Fruit fly (Drosophila melanogaster) whole organism, embryonic: ENCODE measurements around the gene CG16953.

Source experiments
- CG10274 ChIP-seq: fragments of 200-800 bp; sonication (Bioruptor generic); optimal IDR thresholded peaks from 3 replicates; lab custom pipeline; 2017; ENCODE audit warnings: missing biosample characterization, mild to moderate bottlenecking, missing genetic modification characterization
- CG10654 ChIP-seq: fragments of 200-800 bp; sonication (Bioruptor generic); optimal IDR thresholded peaks from 2 replicates; lab custom pipeline; 2016; ENCODE audit warnings: missing biosample characterization, missing genetic modification characterization
- CG10979 ChIP-seq: fragments of 200-800 bp; sonication (Bioruptor generic); optimal IDR thresholded peaks from 2 replicates; lab custom pipeline; 2018; ENCODE audit warnings: missing biosample characterization, mild to moderate bottlenecking, missing genetic modification characterization, moderate library complexity
- CG12744 ChIP-seq: fragments of 200-800 bp; sonication (Bioruptor generic); optimal IDR thresholded peaks from 2 replicates; lab custom pipeline; 2016; ENCODE audit warnings: missing biosample characterization, missing genetic modification characterization
- CG13296 ChIP-seq: fragments of 200-800 bp; sonication (Bioruptor generic); optimal IDR thresholded peaks from 3 replicates; lab custom pipeline; 2018; ENCODE audit warnings: missing biosample characterization, mild to moderate bottlenecking, missing genetic modification characterization
- CG14710 ChIP-seq: fragments of 200-800 bp; sonication (Bioruptor generic); optimal IDR thresholded peaks from 3 replicates; lab custom pipeline; 2019; ENCODE audit warnings: missing biosample characterization, mild to moderate bottlenecking, missing genetic modification characterization, moderate library complexity
- CG14965 ChIP-seq: fragments of 200-800 bp; sonication (Bioruptor generic); optimal IDR thresholded peaks from 2 replicates; lab custom pipeline; 2016; ENCODE audit warnings: missing biosample characterization, missing genetic modification characterization, borderline replicate concordance
- CG15269 ChIP-seq: fragments of 200-800 bp; sonication (Bioruptor generic); optimal IDR thresholded peaks from 2 replicates; lab custom pipeline; 2018; ENCODE audit warnings: missing biosample characterization, mild to moderate bottlenecking, missing genetic modification characterization, moderate library complexity
- CG1603 ChIP-seq: fragments of 200-800 bp; sonication (Bioruptor generic); optimal IDR thresholded peaks from 2 replicates; lab custom pipeline; 2019; ENCODE audit warnings: missing biosample characterization, mild to moderate bottlenecking, missing genetic modification characterization, moderate library complexity
- CG17912 ChIP-seq: fragments of 200-800 bp; sonication (Bioruptor generic); optimal IDR thresholded peaks from 2 replicates; lab custom pipeline; 2018; ENCODE audit warnings: missing biosample characterization, mild to moderate bottlenecking, missing genetic modification characterization
- CG30431 ChIP-seq: fragments of 200-800 bp; sonication (Bioruptor generic); optimal IDR thresholded peaks from 2 replicates; lab custom pipeline; 2017; ENCODE audit warnings: missing biosample characterization, missing genetic modification characterization
- CG31441 ChIP-seq: fragments of 200-800 bp; sonication (Bioruptor generic); IDR thresholded peaks from 2 replicates; pipeline ENCODE4 v1.3.6; 2022; ENCODE audit warnings: missing biosample characterization, missing genetic modification characterization
- CG3281 ChIP-seq: fragments of 200-800 bp; sonication (Bioruptor generic); optimal IDR thresholded peaks from 3 replicates; lab custom pipeline; 2017; ENCODE audit warnings: missing biosample characterization, mild to moderate bottlenecking, missing genetic modification characterization
- CG3407 ChIP-seq: fragments of 200-800 bp; sonication (Bioruptor generic); optimal IDR thresholded peaks from 2 replicates; lab custom pipeline; 2018; ENCODE audit warnings: missing biosample characterization, mild to moderate bottlenecking, missing genetic modification characterization
- CG43689 ChIP-seq: fragments of 200-800 bp; sonication (Bioruptor generic); IDR thresholded peaks from 2 replicates; pipeline ENCODE4 v1.3.6; 2022; ENCODE audit warnings: missing biosample characterization, missing genetic modification characterization
- CG4730 ChIP-seq: fragments of 200-800 bp; sonication (Bioruptor generic); IDR thresholded peaks from 2 replicates; pipeline ENCODE4 v1.3.6; 2022; ENCODE audit warnings: missing biosample characterization, missing genetic modification characterization
- CG6813 ChIP-seq: fragments of 200-800 bp; sonication (Bioruptor generic); optimal IDR thresholded peaks from 2 replicates; lab custom pipeline; 2017; ENCODE audit warnings: missing biosample characterization, missing genetic modification characterization, mild to moderate bottlenecking, moderate library complexity, missing genetic modification reagents
- CG7839 ChIP-seq: fragments of 200-800 bp; sonication (Bioruptor generic); optimal IDR thresholded peaks from 3 replicates; lab custom pipeline; 2018; ENCODE audit warnings: missing biosample characterization, mild to moderate bottlenecking, missing genetic modification characterization, moderate library complexity
- CG7987 ChIP-seq: fragments of 200-800 bp; sonication (Bioruptor generic); optimal IDR thresholded peaks from 2 replicates; lab custom pipeline; 2018; ENCODE audit warnings: missing biosample characterization, mild to moderate bottlenecking, missing genetic modification characterization, moderate library complexity
- CG8765 ChIP-seq: fragments of 200-800 bp; sonication (Bioruptor generic); IDR thresholded peaks from 2 replicates; pipeline ENCODE4 v1.3.6; 2022; ENCODE audit warnings: missing biosample characterization, missing genetic modification characterization
- CG9215 ChIP-seq: fragments of 200-800 bp; sonication (Bioruptor generic); IDR thresholded peaks from 2 replicates; pipeline ENCODE4 v1.3.6; 2022; ENCODE audit warnings: missing biosample characterization, missing genetic modification characterization
- Dip3 ChIP-seq: fragments of 200-800 bp; sonication (Bioruptor generic); optimal IDR thresholded peaks from 3 replicates; lab custom pipeline; 2016; ENCODE audit warnings: missing biosample characterization, missing genetic modification characterization
- Doc2 ChIP-seq: fragments of 200-800 bp; sonication (Bioruptor generic); IDR thresholded peaks from 2 replicates; pipeline ENCODE4 v1.3.6; 2022; ENCODE audit warnings: missing biosample characterization, missing genetic modification characterization
- ERR ChIP-seq: fragments of 200-800 bp; sonication (Bioruptor generic); optimal IDR thresholded peaks from 2 replicates; lab custom pipeline; 2016; ENCODE audit warnings: missing biosample characterization, missing genetic modification characterization
- Hmx ChIP-seq: fragments of 200-800 bp; sonication (Bioruptor generic); optimal IDR thresholded peaks from 2 replicates; lab custom pipeline; 2016; ENCODE audit warnings: missing biosample characterization, missing genetic modification characterization
- Hr51 ChIP-seq, 2 experiments: fragments of 200-800 bp; sonication (Bioruptor generic); optimal IDR thresholded peaks; 2 replicates in 1 of 2; 3 replicates in 1 of 2; lab custom pipeline; 2016 to 2018; ENCODE audit warnings: missing biosample characterization in 2 of 2, missing genetic modification characterization in 2 of 2, mild to moderate bottlenecking in 1 of 2, moderate library complexity in 1 of 2
- Nf-YA ChIP-seq: fragments of 200-800 bp; sonication (Bioruptor generic); IDR thresholded peaks from 2 replicates; pipeline ENCODE4 v1.3.6; 2022; ENCODE audit warnings: missing biosample characterization, missing genetic modification characterization
- Nf-YB ChIP-seq: fragments of 200-800 bp; sonication (Bioruptor generic); optimal IDR thresholded peaks from 3 replicates; lab custom pipeline; 2019; ENCODE audit warnings: missing biosample characterization, mild to moderate bottlenecking, missing genetic modification characterization, moderate library complexity
- Oaz ChIP-seq: fragments of 200-800 bp; sonication (Bioruptor generic); IDR thresholded peaks from 2 replicates; pipeline ENCODE4 v1.3.6; 2022; ENCODE audit warnings: missing biosample characterization, missing genetic modification characterization
- Opbp ChIP-seq: fragments of 200-800 bp; sonication (Bioruptor generic); IDR thresholded peaks from 3 replicates; pipeline ENCODE4 v1.3.6; 2022; ENCODE audit warnings: missing biosample characterization, missing genetic modification characterization; ENCODE audit not compliant: partially characterized antibody
- Ptx1 ChIP-seq: fragments of 200-800 bp; sonication (Bioruptor generic); IDR thresholded peaks from 2 replicates; pipeline ENCODE4 v1.3.6; 2022; ENCODE audit warnings: missing biosample characterization, missing genetic modification characterization
- Rfx ChIP-seq: fragments of 200-800 bp; sonication (Bioruptor generic); IDR thresholded peaks from 2 replicates; pipeline ENCODE4 v1.3.6; 2022; ENCODE audit warnings: missing biosample characterization, missing genetic modification characterization
- Spps ChIP-seq: fragments of 200-800 bp; sonication (Bioruptor generic); optimal IDR thresholded peaks from 2 replicates; lab custom pipeline; 2018; ENCODE audit warnings: missing biosample characterization, mild to moderate bottlenecking, missing genetic modification characterization
- Usf ChIP-seq: fragments of 200-800 bp; sonication (Bioruptor generic); optimal IDR thresholded peaks from 2 replicates; lab custom pipeline; 2017; ENCODE audit warnings: missing genotype, missing biosample characterization, missing genetic modification characterization
- bab2 ChIP-seq: fragments of 200-800 bp; sonication (Bioruptor generic); optimal IDR thresholded peaks from 2 replicates; lab custom pipeline; 2016; ENCODE audit warnings: missing biosample characterization, missing genetic modification characterization
- br ChIP-seq: fragments of >200 bp; optimal IDR thresholded peaks from 2 replicates; lab custom pipeline; 2017
- bsh ChIP-seq, 2 experiments: fragments of 200-800 bp; sonication (Bioruptor generic); optimal IDR thresholded peaks; 2 replicates each; lab custom pipeline; 2017 to 2018; ENCODE audit warnings: mild to moderate bottlenecking in 2 of 2, missing biosample characterization in 2 of 2, missing genetic modification characterization in 2 of 2, moderate library complexity in 1 of 2
- dysf ChIP-seq: fragments of 200-800 bp; sonication (Bioruptor generic); IDR thresholded peaks from 3 replicates; pipeline ENCODE4 v1.3.6; 2022; ENCODE audit warnings: missing biosample characterization, missing genetic modification characterization
- fd3F ChIP-seq: fragments of 200-800 bp; sonication (Bioruptor generic); optimal IDR thresholded peaks from 2 replicates; lab custom pipeline; 2018; ENCODE audit warnings: missing biosample characterization, mild to moderate bottlenecking, missing genetic modification characterization, moderate library complexity
- fd64A ChIP-seq: fragments of 200-800 bp; sonication (Bioruptor generic); optimal IDR thresholded peaks from 3 replicates; lab custom pipeline; 2018; ENCODE audit warnings: missing biosample characterization, mild to moderate bottlenecking, missing genetic modification characterization
- fd96Cb ChIP-seq: fragments of 200-800 bp; sonication (Bioruptor generic); optimal IDR thresholded peaks from 2 replicates; lab custom pipeline; 2018; ENCODE audit warnings: missing biosample characterization, mild to moderate bottlenecking, missing genetic modification characterization, moderate library complexity
- grau ChIP-seq: fragments of 200-800 bp; optimal IDR thresholded peaks from 3 replicates; lab custom pipeline; 2019; ENCODE audit warnings: missing biosample characterization, mild to moderate bottlenecking, missing genetic modification characterization, moderate library complexity
- grn ChIP-seq: fragments of 200-800 bp; sonication (Bioruptor generic); optimal IDR thresholded peaks from 3 replicates; lab custom pipeline; 2017; ENCODE audit warnings: missing biosample characterization, missing genetic modification characterization
- insv ChIP-seq, 2 experiments: fragments of 200-800 bp; sonication (Bioruptor generic); optimal IDR thresholded peaks; 3 replicates each; lab custom pipeline; 2016 to 2018; ENCODE audit warnings: missing biosample characterization in 2 of 2, missing genetic modification characterization in 2 of 2
- otp ChIP-seq: fragments of 200-800 bp; sonication (Bioruptor generic); IDR thresholded peaks from 3 replicates; pipeline ENCODE4, ENCODE4 v1.3.6; 2022; ENCODE audit warnings: missing biosample characterization, missing genetic modification characterization
- pfk ChIP-seq: fragments of 200-800 bp; sonication (Bioruptor generic); optimal IDR thresholded peaks from 2 replicates; lab custom pipeline; 2018; ENCODE audit warnings: missing biosample characterization, mild to moderate bottlenecking, missing genetic modification characterization, moderate library complexity
- rib ChIP-seq: fragments of 200-800 bp; sonication (Bioruptor generic); IDR thresholded peaks from 2 replicates; pipeline ENCODE4 v1.3.6; 2022; ENCODE audit warnings: missing biosample characterization, missing genetic modification characterization
- sc ChIP-seq, 3 experiments: fragments of >200 bp in 2 of 3; fragments of 200-800 bp in 1 of 3; sonication (Bioruptor generic) in 1 of 3; optimal IDR thresholded peaks; 2 replicates in 2 of 3; 3 replicates in 1 of 3; lab custom pipeline; 2017; ENCODE audit warnings: mild to moderate bottlenecking in 1 of 3, missing biosample characterization in 1 of 3, missing genetic modification characterization in 1 of 3, missing genetic modification reagents in 1 of 3
- vvl ChIP-seq: fragments of 200-800 bp; sonication (Bioruptor generic); IDR thresholded peaks from 2 replicates; pipeline ENCODE4 v1.3.6; 2022; ENCODE audit warnings: missing biosample characterization, missing genetic modification characterization

The CG16953 gene

dm6 chr3R:20542283-20543144 is 43.1 kb downstream of the CG16953 start (continued):
- TF ChIP-seq CG14965 (peak; percentile 11), fd3F (GFP tag; lab: Kevin White, UChicago) (no peak), insv (GFP tag; optimal IDR thresholded peaks at IDR 0.05; lab: Kevin White, UChicago) (peak in 1 of 2 experiments; percentile 32), fd64A (GFP tag; lab: Kevin White, UChicago) (peak; percentile 17), CG9215 (GFP tag; lab: Robert Waterston, UW) (no peak), CG7987 (GFP tag; lab: Kevin White, UChicago) (no peak), bab2 (GFP tag; lab: Kevin White, UChicago) (peak; percentile 51), CG31441 (no peak; the same call in 1 of the 2 replicates), Spps (peak; percentile 20), Hmx (GFP tag; lab: Kevin White, UChicago) (no peak), ERR (GFP tag; lab: Kevin White, UChicago) (no peak), CG12744 (GFP tag; lab: Kevin White, UChicago) (no peak), Doc2 (no peak), CG3407 (GFP tag; lab: Kevin White, UChicago) (peak; percentile 51), Ptx1 (GFP tag; lab: Robert Waterston, UW) (no peak), sc (optimal IDR thresholded peaks at IDR 0.05; lab: Kevin White, UChicago) (no peak), sc (GFP tag; optimal IDR thresholded peaks at IDR 0.05; lab: Kevin White, UChicago) (peak; percentile 14), br (lab: Kevin White, UChicago) (no peak), CG6813 (peak; percentile 77), vvl (GFP tag; lab: Robert Waterston, UW) (no peak), grau (tag; lab: Kevin White, UChicago) (peak; percentile 3), Dip3 (no peak), CG10654 (GFP tag; lab: Kevin White, UChicago) (peak; percentile 19), CG3281 (peak; percentile 27), CG1603 (tag; lab: Kevin White, UChicago) (peak; percentile 48), grn (GFP tag; lab: Kevin White, UChicago) (peak; percentile 29), CG8765 (GFP tag; lab: Robert Waterston, UW) (no peak), fd96Cb (tag; lab: Kevin White, UChicago) (no peak), CG13296 (GFP tag; lab: Kevin White, UChicago) (peak; percentile 17), CG14710 (tag; lab: Kevin White, UChicago) (peak; percentile 63), CG43689 (no peak), pfk (GFP tag; lab: Kevin White, UChicago) (no peak), bsh (GFP tag; optimal IDR thresholded peaks at IDR 0.05; lab: Kevin White, UChicago) (no peak), Usf (GFP tag; lab: Kevin White, UChicago) (no peak), Oaz (GFP tag; lab: Robert Waterston, UW) (no peak), CG30431 (no peak), dysf (GFP tag; lab: Robert Waterston, UW) (no peak), Opbp (GFP tag; lab: Robert Waterston, UW) (no peak), CG17912 (GFP tag; lab: Kevin White, UChicago) (no peak), Rfx (no peak; the same call in 1 of the 2 replicates), Nf-YB (peak; percentile 33), CG15269 (tag; lab: Kevin White, UChicago) (no peak), rib (GFP tag; lab: Robert Waterston, UW) (no peak), CG7839 (tag; lab: Kevin White, UChicago) (no peak), otp (GFP tag; lab: Robert Waterston, UW) (peak; percentile 34; the same call in 2 of the 3 replicates), Nf-YA (GFP tag; lab: Robert Waterston, UW) (no peak), CG10274 (GFP tag; lab: Kevin White, UChicago) (no peak), CG4730 (GFP tag; lab: Robert Waterston, UW) (no peak), CG10979 (tag; lab: Kevin White, UChicago) (peak; percentile 35), Hr51 (GFP tag; optimal IDR thresholded peaks at IDR 0.05; lab: Kevin White, UChicago) (no peak)
